Fruit fly (Drosophila melanogaster) whole organism, wandering third instar larva: ENCODE measurements around the gene CG14204.

ENCODE experiments used
- Abd-B ChIP-seq: fragments of >200 bp; optimal IDR thresholded peaks from 2 replicates; lab custom pipeline; 2017; ENCODE audit warnings: missing biosample characterization, missing genetic modification characterization
- CG32264 ChIP-seq: fragments of 200-800 bp; sonication (Bioruptor generic); optimal IDR thresholded peaks from 2 replicates; lab custom pipeline; 2016; ENCODE audit warnings: missing biosample characterization, missing genetic modification characterization
- CG9705 ChIP-seq: fragments of 200-800 bp; sonication (Bioruptor generic); optimal IDR thresholded peaks from 2 replicates; lab custom pipeline; 2018; ENCODE audit warnings: missing biosample characterization, mild to moderate bottlenecking, missing genetic modification characterization
- CrebA ChIP-seq: fragments of 200-800 bp; sonication (Bioruptor generic); optimal IDR thresholded peaks from 2 replicates; lab custom pipeline; 2016; ENCODE audit warnings: missing biosample characterization, mild to moderate bottlenecking, missing genetic modification characterization, borderline replicate concordance
- Dfd ChIP-seq: fragments of >200 bp; optimal IDR thresholded peaks from 2 replicates; lab custom pipeline; 2017; ENCODE audit warnings: missing biosample characterization, missing genetic modification characterization
- Dif ChIP-seq: fragments of 200-275, 200-300 bp; sonication (Bioruptor generic); optimal IDR thresholded peaks from 2 replicates; lab custom pipeline; 2018; ENCODE audit warnings: missing biosample characterization, missing genetic modification characterization; ENCODE audit not compliant: partially characterized antibody
- GATAd ChIP-seq: sonication (Bioruptor generic); optimal IDR thresholded peaks from 2 replicates; lab custom pipeline; 2016; ENCODE audit warnings: missing biosample characterization, missing genetic modification characterization
- HLH106 ChIP-seq: fragments of 200-800 bp; optimal IDR thresholded peaks from 3 replicates; lab custom pipeline; 2019; ENCODE audit warnings: missing biosample characterization, mild to moderate bottlenecking, missing genetic modification characterization, moderate library complexity
- Hnf4 ChIP-seq: fragments of 200-800 bp; sonication (Bioruptor generic); optimal IDR thresholded peaks from 2 replicates; lab custom pipeline; 2016; ENCODE audit warnings: missing biosample characterization, mild to moderate bottlenecking, missing genetic modification characterization
- Hr78 ChIP-seq: fragments of >200 bp; optimal IDR thresholded peaks from 2 replicates; lab custom pipeline; 2017; ENCODE audit warnings: missing biosample characterization, missing genetic modification characterization
- Hr83 ChIP-seq: fragments of 200-300 bp; sonication (Bioruptor generic); optimal IDR thresholded peaks from 2 replicates; lab custom pipeline; 2016; ENCODE audit warnings: missing biosample characterization, mild to moderate bottlenecking, missing genetic modification characterization, moderate library complexity; ENCODE audit not compliant: poor library complexity, severe bottlenecking
- Jra ChIP-seq: sonication (Bioruptor generic); optimal IDR thresholded peaks from 2 replicates; lab custom pipeline; 2016; ENCODE audit warnings: missing biosample characterization, missing genetic modification characterization
- Mio ChIP-seq: sonication (Bioruptor generic); optimal IDR thresholded peaks from 2 replicates; lab custom pipeline; 2016; ENCODE audit warnings: missing biosample characterization, missing genetic modification characterization
- Myc ChIP-seq: fragments of >200 bp; optimal IDR thresholded peaks from 2 replicates; lab custom pipeline; 2017
- N ChIP-seq: fragments of >200 bp; optimal IDR thresholded peaks from 2 replicates; lab custom pipeline; 2018; ENCODE audit warnings: missing biosample characterization, missing external identifiers, missing genetic modification characterization
- OdsH ChIP-seq: fragments of 200-800 bp; sonication (Bioruptor generic); optimal IDR thresholded peaks from 2 replicates; lab custom pipeline; 2016; ENCODE audit warnings: missing biosample characterization, mild to moderate bottlenecking, missing genetic modification characterization
- Rel ChIP-seq, 2 experiments: fragments of 200-800 bp; sonication (Bioruptor generic) in 1 of 2; optimal IDR thresholded peaks; 2 replicates in 1 of 2; 3 replicates in 1 of 2; lab custom pipeline; 2016 to 2019; ENCODE audit warnings: mild to moderate bottlenecking in 2 of 2, missing biosample characterization in 2 of 2, missing genetic modification characterization in 2 of 2, moderate library complexity in 1 of 2
- Sp1 ChIP-seq: fragments of 200-800 bp; sonication (Bioruptor generic); optimal IDR thresholded peaks from 3 replicates; lab custom pipeline; 2019; ENCODE audit warnings: missing biosample characterization, mild to moderate bottlenecking, missing genetic modification characterization, moderate library complexity
- Vsx2 ChIP-seq: fragments of 200-300, 225-300 bp; sonication (Bioruptor generic); optimal IDR thresholded peaks from 2 replicates; lab custom pipeline; 2018; ENCODE audit warnings: missing biosample characterization, missing genetic modification characterization; ENCODE audit not compliant: partially characterized antibody
- br ChIP-seq: fragments of 200-800 bp; sonication (Bioruptor generic); optimal IDR thresholded peaks from 2 replicates; lab custom pipeline; 2016; ENCODE audit warnings: missing biosample characterization, missing genetic modification characterization
- brk ChIP-seq: fragments of 200-800 bp; sonication (Bioruptor generic); optimal IDR thresholded peaks from 2 replicates; lab custom pipeline; 2016; ENCODE audit warnings: missing biosample characterization, mild to moderate bottlenecking, missing genetic modification characterization
- dl ChIP-seq, 2 experiments: fragments of 175-275, 200-275 bp in 1 of 2; fragments of 200-275 bp in 1 of 2; sonication (Bioruptor generic); optimal IDR thresholded peaks; lab custom pipeline; 2018; ENCODE audit warnings: mild to moderate bottlenecking in 2 of 2, missing biosample characterization in 2 of 2, missing genetic modification characterization in 2 of 2, moderate library complexity in 2 of 2; ENCODE audit not compliant: partially characterized antibody in 2 of 2, insufficient read depth in 1 of 2
- dmrt93B ChIP-seq: fragments of 200-800 bp; sonication (Bioruptor generic); optimal IDR thresholded peaks from 2 replicates; lab custom pipeline; 2018; ENCODE audit warnings: missing biosample characterization, mild to moderate bottlenecking, missing genetic modification characterization
- dsf ChIP-seq: sonication (Bioruptor generic); optimal IDR thresholded peaks from 2 replicates; lab custom pipeline; 2016; ENCODE audit warnings: missing biosample characterization, missing genetic modification characterization, borderline replicate concordance
- ey ChIP-seq: fragments of 200-800 bp; sonication (Bioruptor generic); optimal IDR thresholded peaks from 2 replicates; lab custom pipeline; 2016; ENCODE audit warnings: missing biosample characterization, missing genetic modification characterization
- foxo ChIP-seq, 2 experiments: fragments of 200-800 bp; sonication (Bioruptor generic); optimal IDR thresholded peaks; 2 replicates in 1 of 2; 3 replicates in 1 of 2; lab custom pipeline; 2016 to 2017; ENCODE audit warnings: missing biosample characterization in 2 of 2, missing genetic modification characterization in 2 of 2
- fru ChIP-seq: fragments of 200-800 bp; sonication (Bioruptor generic); optimal IDR thresholded peaks from 3 replicates; lab custom pipeline; 2016; ENCODE audit warnings: missing biosample characterization, mild to moderate bottlenecking, missing genetic modification characterization
- h ChIP-seq: fragments of 200-800 bp; sonication (Bioruptor generic); optimal IDR thresholded peaks from 3 replicates; lab custom pipeline; 2016; ENCODE audit warnings: missing biosample characterization, mild to moderate bottlenecking, missing genetic modification characterization
- jim ChIP-seq: fragments of 175-275, 200-325 bp; sonication (Bioruptor generic); optimal IDR thresholded peaks from 2 replicates; lab custom pipeline; 2016; ENCODE audit warnings: missing biosample characterization, mild to moderate bottlenecking, missing genetic modification characterization
- lola ChIP-seq: fragments of >200 bp; optimal IDR thresholded peaks from 2 replicates; lab custom pipeline; 2017; ENCODE audit warnings: missing biosample characterization, missing genetic modification characterization
- pan ChIP-seq: fragments of >200 bp; optimal IDR thresholded peaks from 2 replicates; lab custom pipeline; 2017
- psq ChIP-seq: fragments of 200-800 bp; sonication (Bioruptor generic); optimal IDR thresholded peaks from 3 replicates; lab custom pipeline; 2017; ENCODE audit warnings: missing biosample characterization, mild to moderate bottlenecking, missing genetic modification characterization, moderate library complexity
- rgr ChIP-seq: fragments of 200-800 bp; sonication (Bioruptor generic); optimal IDR thresholded peaks from 3 replicates; lab custom pipeline; 2016; ENCODE audit warnings: missing biosample characterization, mild to moderate bottlenecking, missing genetic modification characterization
- sage ChIP-seq: fragments of 200-800 bp; sonication (Bioruptor generic); optimal IDR thresholded peaks from 2 replicates; lab custom pipeline; 2016; ENCODE audit warnings: missing biosample characterization, mild to moderate bottlenecking, missing genetic modification characterization
- sv ChIP-seq: fragments of 200-800 bp; sonication (Bioruptor generic); optimal IDR thresholded peaks from 3 replicates; lab custom pipeline; 2016; ENCODE audit warnings: missing biosample characterization, missing genetic modification characterization
- tai ChIP-seq: sonication (Bioruptor generic); optimal IDR thresholded peaks from 2 replicates; lab custom pipeline; 2016; ENCODE audit warnings: missing biosample characterization, missing genetic modification characterization
- usp ChIP-seq: fragments of >200 bp; optimal IDR thresholded peaks from 2 replicates; lab custom pipeline; 2017; ENCODE audit warnings: missing biosample characterization, missing genetic modification characterization
- woc ChIP-seq: sonication (Bioruptor generic); optimal IDR thresholded peaks from 2 replicates; lab custom pipeline; 2016; ENCODE audit warnings: missing biosample characterization, mild to moderate bottlenecking, missing genetic modification characterization

Gene CG14204

dm6 chrX:19604997-19605396 lies 21.6 kb downstream of the CG14204 start, which contains the start of gene CG14207:
Gene CG14207 (plus strand): TSS chrX:19605199.
- TF ChIP-seq N = no peak
- no peak for TF ChIP-seq woc (GFP tag; lab: Kevin White, UChicago)
- TF ChIP-seq jim = no peak
- no peak for TF ChIP-seq HLH106
- peak in 1 of 2 experiments; percentile 21 for TF ChIP-seq dl (GFP tag; optimal IDR thresholded peaks at IDR 0.05; lab: Kevin White, UChicago; ENCODE audit: insufficient read depth in 1 of 2, partially characterized antibody in 2 of 2)
- no peak for TF ChIP-seq lola (GFP tag; lab: Kevin White, UChicago)
- TF ChIP-seq foxo (GFP tag; optimal IDR thresholded peaks at IDR 0.05; lab: Kevin White, UChicago) = peak in 1 of 2 experiments; percentile 25
- TF ChIP-seq h (GFP tag; lab: Kevin White, UChicago) = peak; percentile 52
- no peak for TF ChIP-seq CG9705 (GFP tag; lab: Kevin White, UChicago)
- no peak for TF ChIP-seq ey (GFP tag; lab: Kevin White, UChicago)
- TF ChIP-seq pan = no peak
- no peak for TF ChIP-seq sage (GFP tag; lab: Kevin White, UChicago)
- TF ChIP-seq dsf (GFP tag; lab: Kevin White, UChicago) = no peak
- peak; percentile 39 for TF ChIP-seq br
- TF ChIP-seq fru (GFP tag; lab: Kevin White, UChicago) = peak; percentile 38
- no peak for TF ChIP-seq Abd-B (GFP tag; lab: Kevin White, UChicago)
- TF ChIP-seq CG32264 = no peak
- no peak for TF ChIP-seq Hr78
- no peak for TF ChIP-seq tai (GFP tag; lab: Kevin White, UChicago)
- TF ChIP-seq dmrt93B (GFP tag; lab: Kevin White, UChicago) = no peak
- TF ChIP-seq usp (GFP tag; lab: Kevin White, UChicago) = no peak
- TF ChIP-seq Dfd (GFP tag; lab: Kevin White, UChicago) = no peak
- no peak for TF ChIP-seq Rel (GFP tag; optimal IDR thresholded peaks at IDR 0.05; lab: Kevin White, UChicago)
- peak; percentile 60 for TF ChIP-seq Rel (tag; optimal IDR thresholded peaks at IDR 0.05; lab: Kevin White, UChicago)
- TF ChIP-seq Dif (GFP tag; lab: Kevin White, UChicago) = peak; percentile 11
- TF ChIP-seq CrebA = no peak
- peak; percentile 63 for TF ChIP-seq Hnf4 (GFP tag; lab: Kevin White, UChicago)
- no peak for TF ChIP-seq Myc
- no peak for TF ChIP-seq Hr83
- TF ChIP-seq Sp1 (GFP tag; lab: Kevin White, UChicago) = peak; percentile 37
- peak; percentile 45 for TF ChIP-seq rgr (GFP tag; lab: Kevin White, UChicago)
- no peak for TF ChIP-seq brk (GFP tag; lab: Kevin White, UChicago)
- TF ChIP-seq OdsH = peak; percentile 35
- peak; percentile 43 for TF ChIP-seq psq (GFP tag; lab: Kevin White, UChicago)
- no peak for TF ChIP-seq Jra (GFP tag; lab: Kevin White, UChicago)
- TF ChIP-seq Vsx2 (GFP tag; lab: Kevin White, UChicago) = no peak
- TF ChIP-seq GATAd (GFP tag; lab: Kevin White, UChicago) = no peak
- TF ChIP-seq Mio (GFP tag; lab: Kevin White, UChicago) = no peak
- TF ChIP-seq sv (GFP tag; lab: Kevin White, UChicago) = no peak

dm6 chrX:19605915-19606314 lies 22.5 kb downstream of the CG14204 start:
- TF ChIP-seq brk (GFP tag; lab: Kevin White, UChicago) (no peak), Dfd (GFP tag; lab: Kevin White, UChicago) (no peak), fru (GFP tag; lab: Kevin White, UChicago) (no peak), tai (GFP tag; lab: Kevin White, UChicago) (no peak), Sp1 (GFP tag; lab: Kevin White, UChicago) (no peak), OdsH (no peak), Rel (GFP tag; optimal IDR thresholded peaks at IDR 0.05; lab: Kevin White, UChicago) (no peak), Rel (tag; optimal IDR thresholded peaks at IDR 0.05; lab: Kevin White, UChicago) (no peak), woc (GFP tag; lab: Kevin White, UChicago) (no peak), Hr83 (no peak), Jra (GFP tag; lab: Kevin White, UChicago) (no peak), h (GFP tag; lab: Kevin White, UChicago) (no peak), lola (GFP tag; lab: Kevin White, UChicago) (no peak), Hnf4 (GFP tag; lab: Kevin White, UChicago) (no peak), CG9705 (GFP tag; lab: Kevin White, UChicago) (no peak), psq (GFP tag; lab: Kevin White, UChicago) (no peak), dsf (GFP tag; lab: Kevin White, UChicago) (no peak)
